Fruit fly (Drosophila melanogaster) S2 (cell line): Measurements from ENCODE around the gene CG14321.

Experiments
- CG8478 ChIP-seq: fragments of >200 bp; optimal IDR thresholded peaks from 2 replicates; lab custom pipeline; 2018
- CTCF ChIP-seq, 2 experiments: fragments of >200 bp; optimal IDR thresholded peaks; 2 replicates each; lab custom pipeline; 2018

DNA sequence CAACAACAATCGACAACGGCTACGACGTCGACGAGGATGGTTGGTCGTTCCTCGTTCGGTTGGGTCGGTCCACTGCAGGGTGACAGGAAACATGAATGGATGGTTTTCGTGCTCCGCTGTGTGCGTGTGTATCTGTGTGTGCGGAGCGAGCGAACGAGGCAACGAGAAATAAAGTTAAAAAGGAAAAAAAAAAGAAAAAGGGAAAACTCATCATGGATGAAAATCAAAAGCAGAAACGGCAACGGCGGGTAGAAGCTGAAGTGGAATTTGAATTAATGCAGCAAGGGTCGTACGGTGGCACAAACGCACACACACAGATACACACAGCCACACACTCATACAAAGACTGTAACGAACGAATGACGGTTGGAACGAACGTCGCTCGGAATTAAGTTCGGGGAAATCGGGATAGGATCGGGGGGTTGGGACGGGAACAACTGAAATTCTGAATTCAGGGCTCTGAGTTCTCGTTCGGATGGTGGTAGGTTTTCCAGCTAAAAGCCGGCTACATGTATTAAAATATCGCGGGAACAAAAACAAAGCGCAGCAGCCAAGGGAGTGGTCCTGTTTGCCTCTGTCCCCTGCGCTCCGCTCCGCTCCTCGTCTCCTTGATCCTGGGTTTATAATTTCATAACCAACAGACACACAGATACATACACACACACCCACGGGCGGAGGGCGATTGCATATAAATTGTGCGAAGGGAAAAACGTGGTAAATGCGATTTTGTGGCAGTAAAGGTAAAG is 22.3 kb upstream of the CG14321 start:
- TF ChIP-seq CG8478 (lab: Kevin White, UChicago) (no peak), CTCF (optimal IDR thresholded peaks at IDR 0.05; lab: Kevin White, UChicago) (no peak)
